Fruit fly (Drosophila melanogaster) whole organism, adult: Measurements from ENCODE around the gene Srp14.

ENCODE experiments used
- CG12768 ChIP-seq: fragments of 200-800 bp; sonication (Bioruptor generic); optimal IDR thresholded peaks from 2 replicates; lab custom pipeline; 2017; ENCODE audit warnings: missing biosample characterization, missing genetic modification characterization, mild to moderate bottlenecking, moderate library complexity, missing genetic modification reagents
- CG5204 ChIP-seq: fragments of 200-800 bp; sonication (Bioruptor generic); optimal IDR thresholded peaks from 2 replicates; lab custom pipeline; 2016; ENCODE audit warnings: missing biosample characterization, missing genetic modification characterization
- CG7045 ChIP-seq: fragments of 200-800 bp; sonication (Bioruptor generic); optimal IDR thresholded peaks from 2 replicates; lab custom pipeline; 2017; ENCODE audit warnings: missing biosample characterization, mild to moderate bottlenecking, missing genetic modification characterization
- Clk ChIP-seq: fragments of 200-800 bp; sonication (Bioruptor generic); optimal IDR thresholded peaks from 2 replicates; lab custom pipeline; 2017; ENCODE audit warnings: missing biosample characterization, missing genetic modification characterization
- Crg-1 ChIP-seq: fragments of 200-800 bp; sonication (Bioruptor generic); optimal IDR thresholded peaks from 2 replicates; lab custom pipeline; 2016; ENCODE audit warnings: missing biosample characterization, missing genetic modification characterization
- Mnt ChIP-seq: fragments of 200-800 bp; sonication (Bioruptor generic); optimal IDR thresholded peaks from 2 replicates; lab custom pipeline; 2016; ENCODE audit warnings: missing biosample characterization, mild to moderate bottlenecking, missing genetic modification characterization
- cic ChIP-seq: fragments of 200-800 bp; sonication (Bioruptor generic); optimal IDR thresholded peaks from 2 replicates; lab custom pipeline; 2017; ENCODE audit warnings: missing biosample characterization, mild to moderate bottlenecking, missing genetic modification characterization, moderate library complexity
- kay ChIP-seq: fragments of 200-800 bp; sonication (Bioruptor generic); peaks from one replicate; lab custom pipeline; 2016; ENCODE audit warnings: missing biosample characterization, missing genetic modification characterization, borderline replicate concordance

- TF ChIP-seq Crg-1 (GFP tag; lab: Kevin White, UChicago): no peak
- no peak for TF ChIP-seq CG7045
- TF ChIP-seq CG12768 (GFP tag; lab: Kevin White, UChicago): peak; percentile 15
- TF ChIP-seq CG5204 (GFP tag; lab: Kevin White, UChicago): no peak
- no peak for TF ChIP-seq Clk (GFP tag; lab: Kevin White, UChicago)
- no peak for TF ChIP-seq cic (GFP tag; lab: Kevin White, UChicago)
- no peak for TF ChIP-seq Mnt
- TF ChIP-seq kay: no peak
These were observed 28.3 kb upstream of the Srp14 start for dm6 chr3R:20551487-20552079.
